Fruit fly (Drosophila melanogaster) Kc167 (cell line): ENCODE data around the gene CG14903.

ENCODE experiments used
- Myc ChIP-seq: fragments of >200 bp; optimal IDR thresholded peaks from 2 replicates; lab custom pipeline; 2017; ENCODE audit warnings: missing external identifiers
- h ChIP-seq: fragments of >200 bp; optimal IDR thresholded peaks from 3 replicates; lab custom pipeline; 2018; ENCODE audit warnings: missing external identifiers
- insv ChIP-seq: fragments of >200 bp; optimal IDR thresholded peaks from 3 replicates; lab custom pipeline; 2018; ENCODE audit warnings: missing external identifiers
- psq ChIP-seq: fragments of >200 bp; optimal IDR thresholded peaks from 2 replicates; lab custom pipeline; 2017; ENCODE audit warnings: missing external identifiers

DNA sequence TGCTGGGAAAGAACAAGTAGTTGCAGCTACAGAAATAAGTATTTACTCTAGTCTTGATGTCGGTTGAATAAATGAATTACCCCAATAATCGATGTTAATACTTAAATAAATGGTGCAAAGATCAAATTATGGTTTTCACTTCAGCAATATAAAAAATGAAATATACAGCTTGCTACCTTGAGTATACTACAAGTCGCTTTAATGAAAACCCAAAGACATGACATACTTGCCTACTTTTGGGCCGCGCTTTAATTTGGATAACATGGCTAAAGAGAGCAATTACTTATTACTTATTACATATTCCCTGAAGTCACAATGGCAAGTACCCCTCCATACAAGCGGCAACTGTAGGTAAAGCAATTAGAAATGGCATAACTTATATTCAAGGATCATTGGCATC, 37.7 kb upstream of the CG14903 start:
- TF ChIP-seq insv (lab: Kevin White, UChicago) (no peak), Myc (lab: Kevin White, UChicago) (no peak), h (no peak), psq (lab: Kevin White, UChicago) (no peak)
